Fruit fly (Drosophila melanogaster): ENCODE data around the gene Ras64B.

Ras64B gene

DNA sequence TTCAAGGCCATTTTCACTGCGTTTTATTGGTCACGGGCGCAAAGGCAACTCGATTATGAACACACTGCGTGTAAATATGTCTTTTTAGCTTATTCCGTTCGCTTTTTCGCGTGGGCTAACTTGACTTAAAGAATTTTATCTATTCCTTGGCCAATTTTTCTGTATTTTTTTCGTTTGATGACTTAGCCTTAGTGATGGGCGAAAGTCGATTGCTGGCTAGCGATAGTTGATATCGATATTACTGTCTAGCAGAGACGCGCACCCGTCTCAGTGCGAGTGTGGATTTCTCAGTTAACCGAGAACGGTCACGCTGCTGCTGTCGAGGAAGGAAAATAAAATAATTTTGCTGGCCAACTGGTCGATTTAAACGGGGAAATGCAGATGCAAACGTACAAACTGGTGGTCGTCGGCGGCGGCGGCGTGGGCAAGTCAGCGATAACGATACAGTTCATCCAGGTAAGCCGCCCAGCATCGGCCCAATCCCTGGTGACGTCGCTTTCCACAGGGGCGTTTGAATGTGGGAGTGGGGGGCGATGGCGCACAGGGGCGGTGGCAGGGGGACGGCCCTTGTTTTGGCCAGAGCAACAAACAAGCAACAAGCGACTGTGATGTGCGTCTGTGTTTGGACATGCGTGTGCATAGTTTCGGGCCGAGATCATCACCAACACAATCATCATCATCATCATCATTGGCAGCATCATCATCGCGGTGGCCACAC lies at the start of gene Ras64B, which contains the start of gene Rop (continued):
- TF ChIP-seq ap (GFP tag; IDR thresholded peaks at IDR 0.05) (no peak), stwl (tag; optimal IDR thresholded peaks at IDR 0.05) (peak; percentile 41), CG1233 (GFP tag; optimal IDR thresholded peaks at IDR 0.05) (no peak), nmo (GFP tag; optimal IDR thresholded peaks at IDR 0.05) (peak; percentile 75), CG15011 (GFP tag; optimal IDR thresholded peaks at IDR 0.05) (no peak), Doc3 (GFP tag; IDR thresholded peaks at IDR 0.05; ENCODE audit: partially characterized antibody) (peak; percentile 28; the same call in 2 of the 3 replicates), CG4404 (GFP tag; IDR thresholded peaks at IDR 0.05) (no peak), Tbp (GFP tag; optimal IDR thresholded peaks at IDR 0.05) (no peak), Meics (GFP tag; optimal IDR thresholded peaks at IDR 0.05) (peak; percentile 31), CG4282 (GFP tag; optimal IDR thresholded peaks at IDR 0.05) (no peak), tup (GFP tag; optimal IDR thresholded peaks at IDR 0.05) (no peak), CG2875 (GFP tag; optimal IDR thresholded peaks at IDR 0.05) (no peak), CG12659 (GFP tag; optimal IDR thresholded peaks at IDR 0.05) (peak; percentile 86), peb (GFP tag; IDR thresholded peaks at IDR 0.05) (no peak), CG9932 (GFP tag; IDR thresholded peaks at IDR 0.05) (peak; percentile 52), CG12744 (GFP tag; optimal IDR thresholded peaks at IDR 0.05) (no peak), dysf (GFP tag; IDR thresholded peaks at IDR 0.05) (no peak), CG6791 (GFP tag; IDR thresholded peaks at IDR 0.05; ENCODE audit: partially characterized antibody) (peak; percentile 85), pzg (GFP tag; optimal IDR thresholded peaks at IDR 0.05) (peak; percentile 99), aop (GFP tag; IDR thresholded peaks at IDR 0.05) (no peak), CG7556 (GFP tag; optimal IDR thresholded peaks at IDR 0.05) (no peak), Camta (GFP tag; optimal IDR thresholded peaks at IDR 0.05) (no peak), jumu (GFP tag; optimal IDR thresholded peaks at IDR 0.05) (peak; percentile 26), CG1792 (GFP tag; optimal IDR thresholded peaks at IDR 0.05) (no peak), Scr (GFP tag; IDR thresholded peaks at IDR 0.05; ENCODE audit: partially characterized antibody) (peak; percentile 85), CG4360 (GFP tag; IDR thresholded peaks at IDR 0.05) (no peak), CG7372 (GFP tag; IDR thresholded peaks at IDR 0.05) (no peak), maf-S (GFP tag; optimal IDR thresholded peaks at IDR 0.05) (no peak), sr (GFP tag; IDR thresholded peaks at IDR 0.05) (peak; percentile 32; the same call in 1 of the 3 replicates), pho (GFP tag; optimal IDR thresholded peaks at IDR 0.05) (peak; percentile 6), ems (GFP tag; optimal IDR thresholded peaks at IDR 0.05) (peak; percentile 24), BtbVII (GFP tag; optimal IDR thresholded peaks at IDR 0.05) (no peak), sc (optimal IDR thresholded peaks at IDR 0.05) (no peak), sc (GFP tag; optimal IDR thresholded peaks at IDR 0.05) (no peak), corto (GFP tag; optimal IDR thresholded peaks at IDR 0.05) (no peak), Optix (GFP tag; IDR thresholded peaks at IDR 0.05) (no peak), sisA (GFP tag; IDR thresholded peaks at IDR 0.05) (no peak), CG33557 (GFP tag; optimal IDR thresholded peaks at IDR 0.05) (peak; percentile 9), CG32767 (GFP tag; IDR thresholded peaks at IDR 0.05) (peak; percentile 56; the same call in 1 of the 2 replicates), lola (GFP tag; optimal IDR thresholded peaks at IDR 0.05) (no peak), wek (GFP tag; optimal IDR thresholded peaks at IDR 0.05) (no peak), CG10959 (GFP tag; IDR thresholded peaks at IDR 0.05) (no peak), slp2 (GFP tag; optimal IDR thresholded peaks at IDR 0.05) (peak; percentile 7), zen2 (GFP tag; IDR thresholded peaks at IDR 0.05; ENCODE audit: partially characterized antibody) (no peak; the same call in 1 of the 3 replicates), CG10979 (tag; optimal IDR thresholded peaks at IDR 0.05) (no peak), lilli (GFP tag; optimal IDR thresholded peaks at IDR 0.05) (peak; percentile 46), CG13296 (GFP tag; optimal IDR thresholded peaks at IDR 0.05) (no peak), CG13775 (GFP tag; optimal IDR thresholded peaks at IDR 0.05) (peak; percentile 32), ttk (GFP tag; IDR thresholded peaks at IDR 0.05) (no peak), amos (GFP tag; IDR thresholded peaks at IDR 0.05; ENCODE audit: partially characterized antibody) (peak; percentile 94)

Measured in whole organism, embryonic.